Fruit fly (Drosophila melanogaster) whole organism, embryonic: Measurements from ENCODE around the gene PNKP.

Experiments used
- CG10267 ChIP-seq: fragments of 200-800 bp; sonication (Bioruptor generic); optimal IDR thresholded peaks from 2 replicates; lab custom pipeline; 2018; ENCODE audit warnings: missing biosample characterization, mild to moderate bottlenecking, missing genetic modification characterization, moderate library complexity
- CG10959 ChIP-seq: fragments of 200-800 bp; sonication (Bioruptor generic); IDR thresholded peaks from 2 replicates; pipeline ENCODE4 v1.3.6; 2022; ENCODE audit warnings: missing biosample characterization, missing genetic modification characterization
- CG15479 ChIP-seq: fragments of 200-800 bp; sonication (Bioruptor generic); optimal IDR thresholded peaks from 3 replicates; lab custom pipeline; 2019; ENCODE audit warnings: missing biosample characterization, mild to moderate bottlenecking, missing genetic modification characterization, moderate library complexity
- CG16863 ChIP-seq: fragments of 200-800 bp; sonication (Bioruptor generic); optimal IDR thresholded peaks from 3 replicates; lab custom pipeline; 2016; ENCODE audit warnings: missing biosample characterization, missing genetic modification characterization
- CG17361 ChIP-seq: fragments of 200-800 bp; sonication (Bioruptor generic); IDR thresholded peaks from 3 replicates; pipeline ENCODE4 v1.3.6; 2022; ENCODE audit warnings: missing biosample characterization, missing genetic modification characterization
- CG30403 ChIP-seq: fragments of 200-800 bp; sonication (Bioruptor generic); optimal IDR thresholded peaks from 3 replicates; lab custom pipeline; 2016; ENCODE audit warnings: missing biosample characterization, missing genetic modification characterization
- CG6175 ChIP-seq: fragments of 200-800 bp; sonication (Bioruptor generic); IDR thresholded peaks from 3 replicates; pipeline ENCODE4 v1.3.6; 2022; ENCODE audit warnings: missing biosample characterization, missing genetic modification characterization
- CG6791 ChIP-seq: fragments of 200-800 bp; sonication (Bioruptor generic); IDR thresholded peaks from 3 replicates; pipeline ENCODE4 v1.3.6; 2022; ENCODE audit warnings: missing biosample characterization, missing genetic modification characterization; ENCODE audit not compliant: partially characterized antibody
- CG7357 ChIP-seq: fragments of 200-800 bp; sonication (Bioruptor generic); IDR thresholded peaks from 3 replicates; pipeline ENCODE4 v1.3.6; 2022; ENCODE audit warnings: missing biosample characterization, missing genetic modification characterization
- CG7372 ChIP-seq: fragments of 200-800 bp; sonication (Bioruptor generic); IDR thresholded peaks from 2 replicates; pipeline ENCODE4 v1.3.6; 2022; ENCODE audit warnings: missing biosample characterization, missing genetic modification characterization
- CG7556 ChIP-seq: fragments of 200-800 bp; sonication (Bioruptor generic); optimal IDR thresholded peaks from 2 replicates; lab custom pipeline; 2017; ENCODE audit warnings: missing biosample characterization, mild to moderate bottlenecking, missing genetic modification characterization
- CG8924 ChIP-seq: fragments of 200-800 bp; optimal IDR thresholded peaks from 3 replicates; lab custom pipeline; 2019; ENCODE audit warnings: missing biosample characterization, mild to moderate bottlenecking, missing genetic modification characterization, moderate library complexity
- CG9727 ChIP-seq: fragments of 200-800 bp; sonication (Bioruptor generic); optimal IDR thresholded peaks from 3 replicates; lab custom pipeline; 2017; ENCODE audit warnings: missing biosample characterization, mild to moderate bottlenecking, missing genetic modification characterization
- Camta ChIP-seq: fragments of 200-800 bp; sonication (Bioruptor generic); optimal IDR thresholded peaks from 2 replicates; lab custom pipeline; 2016; ENCODE audit warnings: missing biosample characterization, missing genetic modification characterization
- CoRest ChIP-seq: fragments of 200-800 bp; sonication (Bioruptor generic); optimal IDR thresholded peaks from 3 replicates; lab custom pipeline; 2018; ENCODE audit warnings: missing biosample characterization, mild to moderate bottlenecking, missing genetic modification characterization, moderate library complexity
- Dbx ChIP-seq: fragments of 200-800 bp; sonication (Bioruptor generic); IDR thresholded peaks from 3 replicates; pipeline ENCODE4 v1.3.6; 2022; ENCODE audit warnings: missing biosample characterization, missing genetic modification characterization
- Elba2 ChIP-seq: fragments of 200-800 bp; sonication (Bioruptor generic); optimal IDR thresholded peaks from 3 replicates; lab custom pipeline; 2016; ENCODE audit warnings: missing biosample characterization, missing genetic modification characterization
- GATAe ChIP-seq: fragments of 200-800 bp; sonication (Bioruptor generic); conservative IDR thresholded peaks from 2 replicates; pipeline ENCODE4 v1.3.6; 2022; ENCODE audit warnings: missing biosample characterization, missing genetic modification characterization
- H15 ChIP-seq: fragments of 200-800 bp; sonication (Bioruptor generic); IDR thresholded peaks from 3 replicates; pipeline ENCODE4 v1.3.6; 2022; ENCODE audit warnings: missing biosample characterization, missing genetic modification characterization
- MTF-1 ChIP-seq: fragments of 200-800 bp; sonication (Bioruptor generic); optimal IDR thresholded peaks from 2 replicates; lab custom pipeline; 2018; ENCODE audit warnings: missing biosample characterization, mild to moderate bottlenecking, missing genetic modification characterization, borderline replicate concordance
- Nf-YB ChIP-seq: fragments of 200-800 bp; sonication (Bioruptor generic); optimal IDR thresholded peaks from 3 replicates; lab custom pipeline; 2019; ENCODE audit warnings: missing biosample characterization, mild to moderate bottlenecking, missing genetic modification characterization, moderate library complexity
- Pdp1 ChIP-seq, 2 experiments: fragments of 200-800 bp; sonication (Bioruptor generic); optimal IDR thresholded peaks; 3 replicates each; lab custom pipeline; 2016; ENCODE audit warnings: missing biosample characterization in 2 of 2, missing genetic modification characterization in 2 of 2, mild to moderate bottlenecking in 1 of 2, moderate library complexity in 1 of 2
- Six4 ChIP-seq: fragments of 200-800 bp; sonication (Bioruptor generic); optimal IDR thresholded peaks from 2 replicates; lab custom pipeline; 2016; ENCODE audit warnings: missing biosample characterization, missing genetic modification characterization
- Trl ChIP-seq, 3 experiments: fragments of >200 bp in 2 of 3; fragments of 200-800 bp in 1 of 3; sonication (Bioruptor generic) in 1 of 3; optimal IDR thresholded peaks; 2 replicates in 1 of 3; 3 replicates in 2 of 3; lab custom pipeline; 2016 to 2017; ENCODE audit warnings: missing biosample characterization in 1 of 3, missing genetic modification characterization in 1 of 3
- YL-1 ChIP-seq: fragments of 200-800 bp; sonication (Bioruptor generic); optimal IDR thresholded peaks from 3 replicates; lab custom pipeline; 2017; ENCODE audit warnings: missing biosample characterization, mild to moderate bottlenecking, missing genetic modification characterization
- ac ChIP-seq: fragments of 200-800 bp; sonication (Bioruptor generic); optimal IDR thresholded peaks from 3 replicates; lab custom pipeline; 2017; ENCODE audit warnings: missing biosample characterization, mild to moderate bottlenecking, missing genetic modification characterization
- ap ChIP-seq: fragments of 200-800 bp; sonication (Bioruptor generic); IDR thresholded peaks from 2 replicates; pipeline ENCODE4 v1.3.6; 2022; ENCODE audit warnings: missing biosample characterization, missing genetic modification characterization
- chif ChIP-seq, 2 experiments: fragments of 200-800 bp; sonication (Bioruptor generic); optimal IDR thresholded peaks; 3 replicates each; lab custom pipeline; 2016; ENCODE audit warnings: missing biosample characterization in 2 of 2, missing genetic modification characterization in 2 of 2
- corto ChIP-seq: fragments of 200-800 bp; sonication (Bioruptor generic); optimal IDR thresholded peaks from 2 replicates; lab custom pipeline; 2016; ENCODE audit warnings: missing biosample characterization, mild to moderate bottlenecking, missing genetic modification characterization, moderate library complexity
- emc ChIP-seq: fragments of 200-800 bp; sonication (Bioruptor generic); optimal IDR thresholded peaks from 2 replicates; lab custom pipeline; 2016; ENCODE audit warnings: missing biosample characterization, missing genetic modification characterization
- fd102C ChIP-seq: fragments of 200-800 bp; sonication (Bioruptor generic); optimal IDR thresholded peaks from 2 replicates; lab custom pipeline; 2018; ENCODE audit warnings: missing biosample characterization, mild to moderate bottlenecking, missing genetic modification characterization, moderate library complexity
- fd3F ChIP-seq: fragments of 200-800 bp; sonication (Bioruptor generic); optimal IDR thresholded peaks from 2 replicates; lab custom pipeline; 2018; ENCODE audit warnings: missing biosample characterization, mild to moderate bottlenecking, missing genetic modification characterization, moderate library complexity
- fd96Cb ChIP-seq: fragments of 200-800 bp; sonication (Bioruptor generic); optimal IDR thresholded peaks from 2 replicates; lab custom pipeline; 2018; ENCODE audit warnings: missing biosample characterization, mild to moderate bottlenecking, missing genetic modification characterization, moderate library complexity
- gce ChIP-seq: fragments of 200-800 bp; sonication (Bioruptor generic); IDR thresholded peaks from 3 replicates; pipeline ENCODE4 v1.3.6; 2022; ENCODE audit warnings: missing biosample characterization, missing genetic modification characterization
- gsb-n ChIP-seq: fragments of 200-800 bp; sonication (Bioruptor generic); optimal IDR thresholded peaks from 3 replicates; lab custom pipeline; 2018; ENCODE audit warnings: missing biosample characterization, mild to moderate bottlenecking, missing genetic modification characterization
- ind ChIP-seq: fragments of 200-800 bp; sonication (Bioruptor generic); optimal IDR thresholded peaks from 3 replicates; lab custom pipeline; 2016; ENCODE audit warnings: missing biosample characterization, missing genetic modification characterization
- insv ChIP-seq, 2 experiments: fragments of 200-800 bp; sonication (Bioruptor generic); optimal IDR thresholded peaks; 3 replicates each; lab custom pipeline; 2016 to 2018; ENCODE audit warnings: missing biosample characterization in 2 of 2, missing genetic modification characterization in 2 of 2
- jigr1 ChIP-seq: fragments of 200-800 bp; sonication (Bioruptor generic); IDR thresholded peaks from 3 replicates; pipeline ENCODE4 v1.3.6; 2022; ENCODE audit warnings: missing biosample characterization, missing genetic modification characterization
- kni ChIP-seq: fragments of 200-800 bp; sonication (Bioruptor generic); optimal IDR thresholded peaks from 3 replicates; lab custom pipeline; 2017; ENCODE audit warnings: mild to moderate bottlenecking, missing biosample characterization, missing genetic modification reagents, missing genetic modification characterization
- ro ChIP-seq: fragments of 200-800 bp; sonication (Bioruptor generic); IDR thresholded peaks from 2 replicates; pipeline ENCODE4 v1.3.6; 2022; ENCODE audit warnings: missing biosample characterization, missing genetic modification characterization
- sim ChIP-seq: fragments of 200-800 bp; sonication (Bioruptor generic); IDR thresholded peaks from 2 replicates; pipeline ENCODE4 v1.3.6; 2022; ENCODE audit warnings: missing biosample characterization, missing genetic modification characterization
- sr ChIP-seq: fragments of 200-800 bp; sonication (Bioruptor generic); IDR thresholded peaks from 3 replicates; pipeline ENCODE4 v1.3.6; 2022; ENCODE audit warnings: missing biosample characterization, missing genetic modification characterization
- tll ChIP-seq, 2 experiments: fragments of 200-800 bp in 1 of 2; fragments of >200 bp in 1 of 2; sonication (Bioruptor generic) in 1 of 2; optimal IDR thresholded peaks; 2 replicates each; lab custom pipeline; 2017 to 2019; ENCODE audit warnings: missing biosample characterization in 2 of 2, missing genetic modification characterization in 2 of 2, mild to moderate bottlenecking in 1 of 2, moderate library complexity in 1 of 2
- ttk ChIP-seq: fragments of 200-800 bp; sonication (Bioruptor generic); IDR thresholded peaks from 2 replicates; pipeline ENCODE4 v2.1.2; 2022; ENCODE audit warnings: missing biosample characterization, missing genetic modification characterization
- zen ChIP-seq: fragments of 200-800 bp; sonication (Bioruptor generic); optimal IDR thresholded peaks from 3 replicates; lab custom pipeline; 2018; ENCODE audit warnings: missing biosample characterization, mild to moderate bottlenecking, missing genetic modification characterization, moderate library complexity

Gene PNKP

DNA sequence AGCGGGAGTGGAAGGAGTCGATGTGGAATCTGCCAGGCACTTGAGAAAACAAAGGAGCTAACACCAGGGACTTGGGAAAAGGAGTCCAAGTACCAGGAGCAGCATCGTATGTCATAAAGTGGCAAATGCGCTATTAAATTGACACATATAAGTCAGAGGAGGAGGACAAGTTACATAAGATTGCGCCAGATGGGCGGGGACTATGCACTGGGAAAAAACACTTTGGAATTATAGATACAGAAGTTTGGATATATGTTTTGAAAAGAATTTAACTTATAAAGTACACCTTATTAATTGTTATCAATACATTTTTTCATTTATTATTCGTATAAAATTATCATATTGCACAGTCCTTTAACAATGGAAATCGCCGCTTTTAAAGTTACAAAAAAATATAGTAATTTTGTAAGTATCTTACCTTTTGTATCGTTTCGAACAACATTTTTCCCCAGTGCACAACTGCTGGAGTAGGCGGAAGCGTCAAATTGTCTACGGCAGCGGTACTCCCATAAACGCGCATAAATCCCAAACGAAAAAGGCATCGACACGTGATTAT, 7.2 kb downstream of the PNKP start (continued):
- TF ChIP-seq ac (GFP tag; lab: Kevin White, UChicago), result no peak
- TF ChIP-seq sim (GFP tag; lab: Robert Waterston, UW), result no peak
- TF ChIP-seq CG10959 (GFP tag; lab: Robert Waterston, UW), result no peak
- TF ChIP-seq Dbx, result no peak
- TF ChIP-seq jigr1 (GFP tag; lab: Robert Waterston, UW), result no peak
- no peak for TF ChIP-seq Trl (optimal IDR thresholded peaks at IDR 0.05; lab: Kevin White, UChicago)
- no peak for TF ChIP-seq Trl (GFP tag; optimal IDR thresholded peaks at IDR 0.05; lab: Kevin White, UChicago)
- no peak for TF ChIP-seq YL-1 (GFP tag; lab: Kevin White, UChicago)
- TF ChIP-seq ap (GFP tag; lab: Robert Waterston, UW), result no peak
- no peak for TF ChIP-seq ttk
- no peak for TF ChIP-seq CG16863 (GFP tag; lab: Kevin White, UChicago)
- TF ChIP-seq ro (GFP tag; lab: Robert Waterston, UW), result no peak
- TF ChIP-seq corto, result no peak
- TF ChIP-seq GATAe, result no peak
- TF ChIP-seq Pdp1 (GFP tag; optimal IDR thresholded peaks at IDR 0.05; lab: Kevin White, UChicago), result peak in 1 of 2 experiments; percentile 51
- no peak for TF ChIP-seq emc (GFP tag; lab: Kevin White, UChicago)
- TF ChIP-seq Camta (GFP tag; lab: Kevin White, UChicago), result no peak
- peak; percentile 2 for TF ChIP-seq fd96Cb (tag; lab: Kevin White, UChicago)
- no peak for TF ChIP-seq ind (GFP tag; lab: Kevin White, UChicago)
- no peak for TF ChIP-seq CG17361
- TF ChIP-seq CG6175 (GFP tag; lab: Robert Waterston, UW), result no peak
- peak; percentile 23 for TF ChIP-seq CG8924 (tag; lab: Kevin White, UChicago)
- no peak for TF ChIP-seq H15 (GFP tag; lab: Robert Waterston, UW)
- TF ChIP-seq fd102C (GFP tag; lab: Kevin White, UChicago), result no peak
- TF ChIP-seq gce (GFP tag; lab: Robert Waterston, UW), result no peak

dm6 chr3R:8334982-8335381, 8.3 kb downstream of the PNKP start:
- peak; percentile 44 for TF ChIP-seq zen (tag; lab: Kevin White, UChicago)
- TF ChIP-seq chif (GFP tag; optimal IDR thresholded peaks at IDR 0.05; lab: Kevin White, UChicago), result no peak
- peak; percentile 93 for TF ChIP-seq Elba2 (GFP tag; lab: Kevin White, UChicago)
- no peak for TF ChIP-seq Six4 (GFP tag; lab: Kevin White, UChicago)
- no peak for TF ChIP-seq MTF-1
- no peak for TF ChIP-seq kni (GFP tag; lab: Kevin White, UChicago)
- no peak for TF ChIP-seq gsb-n (tag; lab: Kevin White, UChicago)
- TF ChIP-seq tll (GFP tag; optimal IDR thresholded peaks at IDR 0.05; lab: Kevin White, UChicago), result peak in 1 of 2 experiments; percentile 27
- TF ChIP-seq CG7372 (GFP tag; lab: Robert Waterston, UW), result 0 out of 2 replicates have a peak, but pooled peaks have one; percentile 3
- no peak for TF ChIP-seq fd3F (GFP tag; lab: Kevin White, UChicago)
- TF ChIP-seq CG9727 (GFP tag; lab: Kevin White, UChicago), result no peak
- TF ChIP-seq insv (GFP tag; optimal IDR thresholded peaks at IDR 0.05; lab: Kevin White, UChicago), result peak in 1 of 2 experiments; percentile 8
- peak; percentile 41 for TF ChIP-seq CG15479 (GFP tag; lab: Kevin White, UChicago)

- peak; percentile 19; the same call in 1 of the 3 replicates for TF ChIP-seq CG6791
- TF ChIP-seq CG7357 (GFP tag; lab: Robert Waterston, UW), result 0 out of 3 replicates have a peak, but pooled peaks have one; percentile 4
- TF ChIP-seq CoRest (tag; lab: Kevin White, UChicago), result no peak
- TF ChIP-seq sr, result peak; percentile 78; the same call in 2 of the 3 replicates
- TF ChIP-seq Trl (optimal IDR thresholded peaks at IDR 0.05; lab: Kevin White, UChicago), result peak in 1 of 2 experiments; percentile 54
- no peak for TF ChIP-seq Trl (GFP tag; optimal IDR thresholded peaks at IDR 0.05; lab: Kevin White, UChicago)
- no peak for TF ChIP-seq CG10267
- peak; percentile 91 for TF ChIP-seq Nf-YB
- peak; percentile 19 for TF ChIP-seq CG30403 (GFP tag; lab: Kevin White, UChicago)
- TF ChIP-seq CG7556 (GFP tag; lab: Kevin White, UChicago), result peak; percentile 31
- TF ChIP-seq, all 482 proteins: peak for 7
Measured at dm6 chr3R:8334471-8334783, 8.9 kb downstream of the PNKP start.
